Worm (Caenorhabditis elegans) whole organism, late embryonic: ENCODE data around the gene bbs-2.

ENCODE experiments used
- ama-1 ChIP-seq: fragments of 150-350 bp; optimal IDR thresholded peaks from 2 replicates; lab custom pipeline; 2014
- ceh-34 ChIP-seq: sonication (generic microtip); optimal IDR thresholded peaks from 2 replicates; lab custom pipeline; 2016; ENCODE audit warnings: mild to moderate bottlenecking, missing genetic modification characterization, missing compliant biosample characterization
- ceh-9 ChIP-seq: sonication (generic microtip); optimal IDR thresholded peaks from 2 replicates; lab custom pipeline; 2016; ENCODE audit warnings: mild to moderate bottlenecking, missing genetic modification characterization, inconsistent platforms, missing compliant biosample characterization
- dmd-4 ChIP-seq: sonication (generic microtip); optimal IDR thresholded peaks from 2 replicates; lab custom pipeline; 2016; ENCODE audit warnings: borderline replicate concordance, missing genetic modification characterization, missing compliant biosample characterization
- fkh-10 ChIP-seq: fragments of 150-350 bp; optimal IDR thresholded peaks from 2 replicates; lab custom pipeline; 2014; ENCODE audit warnings: missing biosample characterization, missing genetic modification reagents, missing genetic modification characterization
- fkh-6 ChIP-seq: sonication (generic microtip); optimal IDR thresholded peaks from 2 replicates; lab custom pipeline; 2016; ENCODE audit warnings: missing genetic modification characterization, missing compliant biosample characterization
- lim-6 ChIP-seq: sonication (generic microtip); optimal IDR thresholded peaks from 2 replicates; lab custom pipeline; 2016; ENCODE audit warnings: missing genetic modification characterization, missing compliant biosample characterization
- nfya-1 ChIP-seq: sonication (generic microtip); optimal IDR thresholded peaks from 2 replicates; lab custom pipeline; 2017; ENCODE audit warnings: missing genetic modification characterization, mild to moderate bottlenecking, missing compliant biosample characterization, antibody characterized with exemption, moderate library complexity
- pat-9 ChIP-seq: fragments of 200-800 bp; sonication (Bioruptor generic); optimal IDR thresholded peaks from 2 replicates; lab custom pipeline; 2018; ENCODE audit warnings: mild to moderate bottlenecking, missing genetic modification characterization, moderate library complexity, missing compliant biosample characterization
- pax-1 ChIP-seq: fragments of 150-350 bp; optimal IDR thresholded peaks from 2 replicates; lab custom pipeline; 2014; ENCODE audit warnings: missing biosample characterization, missing genetic modification characterization
- tbx-2 ChIP-seq: sonication (generic microtip); optimal IDR thresholded peaks from 2 replicates; lab custom pipeline; 2016; ENCODE audit warnings: missing genetic modification characterization, missing compliant biosample characterization
- unc-55 ChIP-seq: sonication (generic microtip); optimal IDR thresholded peaks from 2 replicates; lab custom pipeline; 2017; ENCODE audit warnings: missing biosample characterization, missing genetic modification reagents, missing genetic modification characterization
- ztf-16 ChIP-seq: sonication (generic microtip); optimal IDR thresholded peaks from 2 replicates; lab custom pipeline; 2017; ENCODE audit warnings: missing genetic modification characterization, missing compliant biosample characterization

DNA sequence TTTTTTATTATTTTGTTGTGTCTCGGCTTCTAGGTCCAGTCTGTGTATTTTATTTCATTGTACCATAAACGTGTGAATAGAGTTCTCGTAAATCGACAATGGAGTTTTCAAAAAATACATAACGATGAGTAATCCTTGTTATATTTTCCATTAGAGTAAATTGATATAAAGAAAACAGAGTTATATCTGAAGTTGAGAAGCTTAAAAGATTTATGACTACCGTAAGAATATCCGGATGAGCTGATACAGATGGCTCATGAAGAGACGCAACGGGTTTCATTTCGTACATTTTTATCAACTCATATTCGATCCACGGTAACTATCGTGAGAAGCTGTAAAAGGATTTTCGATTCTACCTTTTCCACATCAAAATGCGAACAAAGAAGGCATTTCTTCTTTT lies 6.0 kb upstream of the bbs-2 start, which contains the start of gene gcy-8:
- TF ChIP-seq tbx-2 (no peak), ceh-34 (tag; lab: Kevin White, UChicago) (no peak), ama-1 (lab: Kevin White, UChicago) (no peak), nfya-1 (no peak), fkh-10 (GFP tag; lab: Kevin White, UChicago) (no peak), ztf-16 (tag; lab: Kevin White, UChicago) (no peak), lim-6 (tag; lab: Kevin White, UChicago) (no peak), dmd-4 (no peak), unc-55 (GFP tag; lab: Kevin White, UChicago) (no peak), pat-9 (tag; lab: Kevin White, UChicago) (no peak), pax-1 (no peak), fkh-6 (tag; lab: Kevin White, UChicago) (no peak), ceh-9 (tag; lab: Kevin White, UChicago) (no peak)
